Worm (Caenorhabditis elegans) whole organism, late embryonic: ENCODE measurements around the gene Y113G7B.28.

ENCODE experiments used
- T23F11.4 ChIP-seq: fragments of 200-800 bp; sonication (Bioruptor generic); optimal IDR thresholded peaks from 2 replicates; lab custom pipeline; 2018; ENCODE audit warnings: mild to moderate bottlenecking, missing genetic modification characterization, missing compliant biosample characterization
- che-1 ChIP-seq: sonication (generic microtip); optimal IDR thresholded peaks from 2 replicates; lab custom pipeline; 2016; ENCODE audit warnings: mild to moderate bottlenecking, missing genetic modification characterization, missing compliant biosample characterization
- pha-4 ChIP-seq: fragments of 150-350 bp; optimal IDR thresholded peaks from 2 replicates; lab custom pipeline; 2018; ENCODE audit warnings: missing biosample characterization, missing genetic modification reagents, missing genetic modification characterization
- unc-55 ChIP-seq: sonication (generic microtip); optimal IDR thresholded peaks from 2 replicates; lab custom pipeline; 2017; ENCODE audit warnings: missing biosample characterization, missing genetic modification reagents, missing genetic modification characterization

DNA sequence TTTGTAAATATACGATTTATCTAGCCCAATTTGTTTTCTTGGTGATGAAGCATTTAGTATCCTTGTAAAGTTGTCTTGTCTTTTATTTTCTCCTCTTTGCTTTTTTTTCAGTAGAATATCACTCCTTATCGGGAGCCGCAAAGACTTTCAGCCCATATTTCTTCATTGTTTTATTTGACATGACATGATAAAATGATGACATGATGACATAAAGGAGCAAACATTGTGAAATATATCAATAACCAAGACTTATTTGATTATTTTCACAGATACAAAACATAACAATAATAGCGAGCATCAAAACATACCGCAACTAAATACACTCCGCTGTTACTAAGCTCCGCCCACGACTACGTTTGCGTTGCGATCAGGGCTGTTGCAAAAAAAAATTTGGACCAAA, 30.0 kb upstream of the Y113G7B.28 start:
- no peak for TF ChIP-seq T23F11.4 (GFP tag; lab: Kevin White, UChicago)
- TF ChIP-seq che-1 (tag; lab: Kevin White, UChicago) = no peak
- no peak for TF ChIP-seq pha-4 (tag; lab: Kevin White, UChicago)
- no peak for TF ChIP-seq unc-55 (GFP tag; lab: Kevin White, UChicago)
